Worm (Caenorhabditis elegans) whole organism, midembryonic: ENCODE measurements around the gene col-74.
A peak's percentile ranks its signal among the peaks of the same experiment; 100 is the strongest.

ENCODE experiments used
- T22C8.4 ChIP-seq: fragments of 200-800 bp; sonication (Bioruptor generic); IDR thresholded peaks from 2 replicates; pipeline ENCODE4 v1.3.6; 2022; ENCODE audit warnings: missing genetic modification characterization, missing compliant biosample characterization
- cog-1 ChIP-seq: sonication (generic microtip); optimal IDR thresholded peaks from 2 replicates; lab custom pipeline; 2016; ENCODE audit warnings: missing genetic modification characterization, missing compliant biosample characterization
- flt-1 ChIP-seq: fragments of 200-800 bp; sonication (Bioruptor generic); IDR thresholded peaks from 2 replicates; pipeline ENCODE4 v1.3.6; 2022; ENCODE audit warnings: missing genetic modification characterization, missing compliant biosample characterization
- klf-2 ChIP-seq: fragments of 200-800 bp; sonication (Bioruptor generic); conservative IDR thresholded peaks from 2 replicates; pipeline ENCODE4 v1.3.6; 2022; ENCODE audit warnings: missing genetic modification reagents, missing genetic modification characterization, missing compliant biosample characterization
- med-1 ChIP-seq: sonication (generic microtip); optimal IDR thresholded peaks from 2 replicates; lab custom pipeline; 2017; ENCODE audit warnings: missing genetic modification characterization, mild to moderate bottlenecking, missing compliant biosample characterization, antibody characterized with exemption, missing genetic modification reagents; ENCODE audit not compliant: insufficient read depth
- ref-1 ChIP-seq: fragments of 200-800 bp; sonication (Bioruptor generic); conservative IDR thresholded peaks from 2 replicates; pipeline ENCODE4 v1.3.6; 2022; ENCODE audit warnings: missing genetic modification reagents, missing genetic modification characterization, missing compliant biosample characterization
- tab-1 ChIP-seq: fragments of 200-800 bp; sonication (Bioruptor generic); IDR thresholded peaks from 2 replicates; pipeline ENCODE4 v1.3.6; 2022; ENCODE audit warnings: missing genetic modification characterization, missing compliant biosample characterization
- ztf-23 ChIP-seq: fragments of 200-800 bp; sonication (Bioruptor generic); IDR thresholded peaks from 2 replicates; pipeline ENCODE4 v1.3.6; 2022; ENCODE audit warnings: missing genetic modification reagents, missing genetic modification characterization, missing compliant biosample characterization
- ztf-29 ChIP-seq: fragments of 200-800 bp; sonication (Bioruptor generic); IDR thresholded peaks from 2 replicates; pipeline ENCODE4 v1.3.6; 2022; ENCODE audit warnings: missing genetic modification reagents, missing genetic modification characterization, missing compliant biosample characterization

Gene col-74

ce11 chrII:5820282-5820762, 9.9 kb upstream of the col-74 start, which contains the start of gene ehs-1:
ehs-1 (plus strand) TSS chrII:5820712.
- TF ChIP-seq klf-2 = no peak

DNA sequence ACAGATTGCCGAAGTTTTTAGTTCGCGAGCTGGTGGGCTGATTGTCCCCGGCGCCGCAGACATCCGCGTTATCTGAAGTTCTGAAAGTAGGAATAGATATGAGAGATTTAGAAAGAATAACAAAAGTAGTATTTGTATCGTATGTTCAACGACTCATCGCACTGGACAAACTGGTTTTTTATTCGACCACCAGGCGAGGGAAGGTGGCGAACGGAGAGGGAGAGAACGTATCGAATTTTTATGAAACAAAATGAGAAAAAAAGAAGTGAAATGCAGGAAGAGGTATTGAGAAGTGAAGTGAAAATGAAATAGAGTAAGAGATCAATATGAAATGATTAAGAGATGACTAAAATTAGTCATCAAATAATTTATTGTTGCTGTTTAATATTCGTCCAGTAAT, 2.8 kb upstream of the col-74 start, which contains the start of gene tbc-2:
Gene tbc-2, minus strand, starts transcription at position 80 of the 400 bp plus-strand sequence.
- TF ChIP-seq ztf-23 (no peak), klf-2 (no peak), ztf-29 (GFP tag; lab: Robert Waterston, UW) (no peak), ref-1 (GFP tag; lab: Robert Waterston, UW) (no peak), med-1 (no peak), T22C8.4 (GFP tag; lab: Robert Waterston, UW) (no peak), tab-1 (GFP tag; lab: Robert Waterston, UW) (no peak), cog-1 (tag; lab: Kevin White, UChicago) (no peak), flt-1 (GFP tag; lab: Robert Waterston, UW) (no peak)

DNA sequence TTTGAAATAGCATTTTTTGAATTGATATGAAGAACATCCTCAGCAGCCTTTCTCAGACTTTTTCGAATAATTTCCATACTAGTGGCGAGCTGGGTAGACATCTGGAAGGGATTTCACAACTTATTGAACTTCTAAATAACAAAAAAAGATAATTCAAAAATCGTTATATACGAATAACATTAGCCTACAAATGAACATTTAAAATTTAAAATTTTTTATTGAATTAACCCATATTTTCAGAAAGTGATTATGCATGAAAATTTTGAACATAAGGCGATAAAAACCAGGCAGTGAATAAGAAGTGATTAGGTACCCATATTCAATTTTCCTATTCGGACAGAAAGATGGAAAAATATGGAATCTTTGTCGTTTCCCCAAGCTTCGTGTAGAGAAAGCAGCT, 1.7 kb upstream of the col-74 start, which contains the start of gene ZK1248.11:
Gene ZK1248.11, minus strand, starts transcription at position 101 of the 400 bp plus-strand sequence.
- TF ChIP-seq ztf-29 (GFP tag; lab: Robert Waterston, UW) = no peak
- TF ChIP-seq cog-1 (tag; lab: Kevin White, UChicago) = no peak
- TF ChIP-seq klf-2 = no peak
- no peak for TF ChIP-seq ref-1 (GFP tag; lab: Robert Waterston, UW)
- no peak for TF ChIP-seq flt-1 (GFP tag; lab: Robert Waterston, UW)
- no peak for TF ChIP-seq med-1
- no peak for TF ChIP-seq ztf-23
- TF ChIP-seq tab-1 (GFP tag; lab: Robert Waterston, UW) = no peak
- TF ChIP-seq T22C8.4 (GFP tag; lab: Robert Waterston, UW) = no peak

DNA sequence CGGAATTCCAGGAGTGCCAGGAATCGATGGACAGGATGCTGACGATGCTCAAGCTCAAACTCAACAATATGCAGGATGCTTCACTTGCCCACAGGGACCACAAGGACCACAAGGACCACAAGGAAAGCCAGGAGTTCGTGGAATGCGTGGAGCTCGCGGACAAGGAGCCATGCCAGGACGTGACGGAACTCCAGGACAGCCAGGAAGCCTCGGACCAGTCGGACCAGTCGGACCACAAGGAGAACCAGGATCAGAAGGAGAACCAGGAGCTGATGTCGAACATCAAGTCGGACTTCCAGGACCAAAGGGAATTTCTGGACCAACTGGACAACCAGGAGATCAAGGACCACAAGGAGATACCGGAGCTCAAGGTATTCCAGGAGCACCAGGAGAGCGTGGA, 1.2 kb downstream of the col-74 start:
- TF ChIP-seq ztf-23 (no peak), T22C8.4 (GFP tag; lab: Robert Waterston, UW) (no peak), tab-1 (GFP tag; lab: Robert Waterston, UW) (no peak), ref-1 (GFP tag; lab: Robert Waterston, UW) (no peak)

DNA sequence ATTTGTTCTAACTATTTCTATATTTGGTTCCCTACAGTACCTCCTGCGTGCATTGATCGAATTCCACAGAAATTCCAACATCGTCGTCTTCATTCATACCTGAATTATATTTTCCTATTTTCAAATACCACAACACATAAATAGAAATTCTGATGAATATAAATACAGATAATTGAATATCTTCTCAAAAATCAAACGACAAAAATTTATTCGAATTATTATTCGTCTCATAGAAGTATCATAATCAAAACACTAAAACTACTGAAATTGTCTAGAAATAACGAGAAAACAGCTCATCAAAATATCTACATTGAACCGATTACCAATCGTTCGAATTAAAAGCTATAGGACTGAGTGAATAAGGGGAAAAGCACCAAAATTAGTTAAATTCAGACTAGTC, 3.0 kb downstream of the col-74 start, which contains the start of gene gtap-1:
Gene gtap-1, minus strand, starts transcription at position 101 of the 400 bp plus-strand sequence.
- TF ChIP-seq ztf-29 (GFP tag; lab: Robert Waterston, UW) (no peak), flt-1 (GFP tag; lab: Robert Waterston, UW) (no peak), T22C8.4 (GFP tag; lab: Robert Waterston, UW) (no peak), ref-1 (GFP tag; lab: Robert Waterston, UW) (no peak), tab-1 (GFP tag; lab: Robert Waterston, UW) (no peak), med-1 (no peak), cog-1 (tag; lab: Kevin White, UChicago) (no peak), klf-2 (no peak), ztf-23 (no peak)

DNA sequence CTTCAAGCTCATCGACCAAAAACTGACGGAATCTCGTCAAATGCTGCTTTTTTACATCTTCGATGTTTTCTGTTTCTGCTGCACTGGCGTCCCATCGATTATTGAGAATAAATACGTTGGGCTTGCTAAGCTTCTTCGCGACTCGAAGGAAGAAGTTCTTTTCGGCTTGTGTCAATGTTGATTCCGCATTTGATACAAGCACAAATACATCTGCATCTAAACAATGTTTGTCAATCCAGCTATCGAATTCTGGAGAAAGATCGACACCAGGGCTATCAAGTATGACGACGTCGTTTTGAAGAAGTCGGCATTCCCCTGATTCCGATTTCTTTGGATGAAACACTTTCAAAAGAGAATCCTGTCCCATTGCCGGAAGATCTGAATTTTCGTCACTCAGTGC, 5.0 kb downstream of the col-74 start:
- no peak for TF ChIP-seq T22C8.4 (GFP tag; lab: Robert Waterston, UW)
- no peak for TF ChIP-seq ref-1 (GFP tag; lab: Robert Waterston, UW)

DNA sequence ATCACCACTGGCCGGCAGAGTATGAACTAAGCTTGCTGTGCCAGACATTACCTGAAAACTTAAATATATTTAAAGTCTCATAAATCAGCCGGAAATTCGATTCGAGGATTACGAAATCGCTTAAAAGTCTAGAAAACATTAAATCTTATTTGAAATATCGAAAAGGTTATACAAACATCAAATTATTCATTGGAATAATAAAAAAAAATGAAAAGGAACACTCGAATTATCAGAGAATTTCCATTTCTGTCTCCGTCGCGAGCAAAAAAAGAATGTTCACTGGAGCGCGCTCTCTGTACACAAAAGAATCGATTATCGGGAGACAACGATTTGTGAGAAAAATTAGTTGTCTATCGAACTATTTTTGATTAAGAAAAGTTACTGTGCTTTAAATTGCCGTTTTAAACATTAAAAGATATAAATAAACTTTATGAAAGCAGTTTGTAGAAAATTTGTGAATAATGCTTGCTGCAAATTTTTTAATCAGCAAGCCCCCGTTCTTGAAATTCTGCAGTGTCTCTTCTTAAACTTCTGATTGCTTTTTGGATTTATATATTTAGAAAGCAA, 6.1 kb downstream of the col-74 start, which contains the start of gene fzo-1:
Gene fzo-1, minus strand, starts transcription at position 51 of the 567 bp plus-strand sequence.
- TF ChIP-seq ref-1 (GFP tag; lab: Robert Waterston, UW) (no peak), ztf-29 (GFP tag; lab: Robert Waterston, UW) (no peak), med-1 (no peak), tab-1 (GFP tag; lab: Robert Waterston, UW) (no peak), flt-1 (GFP tag; lab: Robert Waterston, UW) (no peak), cog-1 (tag; lab: Kevin White, UChicago) (peak; percentile 83), T22C8.4 (GFP tag; lab: Robert Waterston, UW) (no peak), klf-2 (0 out of 2 replicates have a peak, but pooled peaks have one; percentile 14), ztf-23 (peak; percentile 79; the same call in 1 of the 2 replicates)

DNA sequence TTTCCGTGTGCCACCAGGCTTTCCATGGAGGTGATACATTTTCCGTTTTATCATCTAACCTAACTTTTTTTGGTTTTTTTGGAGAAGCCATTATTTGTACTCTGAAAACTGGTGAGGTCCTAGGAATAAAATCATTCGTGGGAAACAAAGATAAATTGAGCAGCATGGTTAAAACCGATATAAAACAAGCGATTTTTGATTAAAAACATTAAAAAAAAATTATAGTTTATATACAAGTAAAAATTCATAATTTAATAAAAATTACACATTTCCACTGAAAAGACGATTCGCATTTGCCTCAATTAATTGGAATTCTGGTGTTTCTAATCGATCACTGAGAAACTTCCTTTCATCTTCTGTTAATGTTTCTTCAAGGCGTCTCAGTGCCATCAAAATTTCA, 8.3 kb downstream of the col-74 start, which contains the start of gene ZK1248.15:
Gene ZK1248.15, minus strand, starts transcription at position 101 of the 400 bp plus-strand sequence.
- TF ChIP-seq T22C8.4 (GFP tag; lab: Robert Waterston, UW) = no peak

DNA sequence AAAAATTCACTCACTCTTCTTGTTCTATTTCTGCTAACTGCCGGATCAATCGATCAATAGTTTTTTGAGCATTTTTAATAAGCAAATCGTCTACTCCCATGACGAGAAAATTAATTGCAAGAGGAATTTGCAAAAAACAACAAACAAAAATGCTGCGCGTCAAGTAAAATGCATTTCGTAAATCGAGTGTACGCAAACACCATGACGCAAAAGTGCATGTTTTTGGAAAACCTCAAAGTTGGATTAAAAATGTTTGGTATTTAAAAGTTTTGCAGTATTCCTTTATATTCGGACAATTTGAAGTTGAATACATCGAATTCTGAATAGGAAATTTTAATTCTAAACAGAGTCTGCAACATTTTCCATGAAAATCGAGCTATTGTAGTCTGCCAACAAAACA, 9.1 kb downstream of the col-74 start, which contains the start of gene ZK1248.19:
Gene ZK1248.19, minus strand, starts transcription at position 188 of the 400 bp plus-strand sequence.
- TF ChIP-seq tab-1 (GFP tag; lab: Robert Waterston, UW) (no peak), klf-2 (no peak), flt-1 (GFP tag; lab: Robert Waterston, UW) (no peak), ztf-23 (no peak)

DNA sequence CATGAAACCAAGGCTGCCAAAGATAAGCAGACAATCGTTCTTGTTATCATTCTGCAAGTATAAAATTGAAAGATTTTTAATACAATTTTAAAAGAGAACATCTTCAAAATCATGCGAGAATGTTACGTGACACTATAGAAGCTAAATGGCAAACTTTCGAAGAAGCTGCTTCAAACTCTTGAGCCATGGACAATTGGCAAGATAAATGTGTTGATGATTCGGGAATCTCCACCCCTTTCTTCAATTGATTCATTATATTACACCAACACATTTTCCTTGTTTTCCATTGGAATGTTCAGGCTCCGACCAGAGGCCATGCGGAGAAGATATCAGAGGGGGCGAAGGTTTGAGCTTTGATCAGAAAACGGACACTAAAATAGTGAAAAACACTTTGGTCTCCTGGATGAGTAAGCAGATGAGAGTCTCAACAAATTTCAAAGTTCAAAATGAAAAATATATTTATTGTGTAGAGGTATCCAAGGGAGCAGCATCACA, 10.9 kb downstream of the col-74 start, which contains the start of gene lec-5:
Gene lec-5, minus strand, starts transcription at position 51 of the 495 bp plus-strand sequence.
- no peak for TF ChIP-seq T22C8.4 (GFP tag; lab: Robert Waterston, UW)
- TF ChIP-seq cog-1 (tag; lab: Kevin White, UChicago) = no peak
- no peak for TF ChIP-seq ztf-23
- TF ChIP-seq flt-1 (GFP tag; lab: Robert Waterston, UW) = no peak
- TF ChIP-seq ref-1 (GFP tag; lab: Robert Waterston, UW) = no peak
- TF ChIP-seq ztf-29 (GFP tag; lab: Robert Waterston, UW) = no peak
- no peak for TF ChIP-seq med-1
- no peak for TF ChIP-seq klf-2
- no peak for TF ChIP-seq tab-1 (GFP tag; lab: Robert Waterston, UW)
